Worm (Caenorhabditis elegans) whole organism, young adult: Measurements from ENCODE around the gene Y44A6D.7.
A peak's percentile ranks its signal among the peaks of the same experiment; 100 is the strongest.

ENCODE experiments used
- B0019.2 ChIP-seq: fragments of 200-800 bp; sonication (Bioruptor generic); conservative IDR thresholded peaks from 2 replicates; pipeline ENCODE4 v1.3.6; 2022; ENCODE audit warnings: missing genetic modification reagents, missing genetic modification characterization, missing compliant biosample characterization
- B0336.3 ChIP-seq: fragments of 200-800 bp; sonication (Bioruptor generic); IDR thresholded peaks from 2 replicates; pipeline ENCODE4 v1.3.6; 2022; ENCODE audit warnings: missing genetic modification characterization, missing compliant biosample characterization
- C06A6.2 ChIP-seq: fragments of 200-800 bp; sonication (Bioruptor generic); conservative IDR thresholded peaks from 2 replicates; pipeline ENCODE4 v1.3.6; 2022; ENCODE audit warnings: missing genetic modification characterization, missing compliant biosample characterization
- D2030.7 ChIP-seq: fragments of 200-800 bp; sonication (Bioruptor generic); IDR thresholded peaks from 2 replicates; pipeline ENCODE4 v1.3.6; 2022; ENCODE audit warnings: missing genetic modification reagents, missing genetic modification characterization, missing compliant biosample characterization
- F22D6.2 ChIP-seq: sonication (generic microtip); optimal IDR thresholded peaks from 2 replicates; lab custom pipeline; 2016; ENCODE audit warnings: mild to moderate bottlenecking, missing genetic modification characterization, missing compliant biosample characterization
- F23B12.7 ChIP-seq: sonication (generic microtip); optimal IDR thresholded peaks from 2 replicates; lab custom pipeline; 2017; ENCODE audit warnings: missing genetic modification characterization, mild to moderate bottlenecking, missing compliant biosample characterization, antibody characterized with exemption, moderate library complexity; ENCODE audit not compliant: insufficient read depth
- F49E8.2 ChIP-seq: sonication (generic microtip); optimal IDR thresholded peaks from 3 replicates; lab custom pipeline; 2017; ENCODE audit warnings: missing genetic modification characterization, mild to moderate bottlenecking, missing compliant biosample characterization, antibody characterized with exemption, moderate library complexity; ENCODE audit not compliant: insufficient read depth
- F57C9.4 ChIP-seq: sonication (generic microtip); optimal IDR thresholded peaks from 2 replicates; lab custom pipeline; 2017; ENCODE audit warnings: mild to moderate bottlenecking, missing genetic modification characterization, missing compliant biosample characterization
- K12H6.12 ChIP-seq: fragments of 200-800 bp; sonication (Bioruptor generic); optimal IDR thresholded peaks from 2 replicates; lab custom pipeline; 2018; ENCODE audit warnings: mild to moderate bottlenecking, missing genetic modification characterization, missing compliant biosample characterization
- T07F8.4 ChIP-seq: sonication (generic microtip); optimal IDR thresholded peaks from 2 replicates; lab custom pipeline; 2016; ENCODE audit warnings: mild to moderate bottlenecking, missing genetic modification characterization, moderate library complexity, missing compliant biosample characterization
- T26A5.8 ChIP-seq: sonication (generic microtip); optimal IDR thresholded peaks from 2 replicates; lab custom pipeline; 2016; ENCODE audit warnings: missing genetic modification characterization, missing compliant biosample characterization
- Y53F4B.3 ChIP-seq: fragments of 200-800 bp; sonication (Bioruptor generic); IDR thresholded peaks from 2 replicates; pipeline ENCODE4 v1.3.6; 2022; ENCODE audit warnings: missing genetic modification reagents, missing genetic modification characterization, missing compliant biosample characterization
- Y53G8AR.9 ChIP-seq: fragments of 200-800 bp; sonication (Bioruptor generic); conservative IDR thresholded peaks from 2 replicates; pipeline ENCODE4 v1.3.6; 2022; ENCODE audit warnings: missing genetic modification reagents, missing genetic modification characterization, missing compliant biosample characterization
- Y79H2A.3 ChIP-seq: fragments of 200-800 bp; sonication (Bioruptor generic); conservative IDR thresholded peaks from 2 replicates; pipeline ENCODE4 v1.3.6; 2022; ENCODE audit warnings: missing genetic modification reagents, missing genetic modification characterization, missing compliant biosample characterization
- akir-1 ChIP-seq: fragments of 200-800 bp; sonication (Bioruptor generic); optimal IDR thresholded peaks from 2 replicates; lab custom pipeline; 2018; ENCODE audit warnings: mild to moderate bottlenecking, missing genetic modification characterization, moderate library complexity, missing compliant biosample characterization
- ama-1 ChIP-seq, 3 experiments: fragments of 150-350 bp in 1 of 3; sonication (generic microtip) in 2 of 3; optimal IDR thresholded peaks; 2 replicates each; lab custom pipeline; 2014 to 2018; ENCODE audit warnings: missing biosample characterization in 2 of 3, missing genetic modification characterization in 2 of 3, missing genetic modification reagents in 2 of 3
- atf-7 ChIP-seq: sonication (generic microtip); optimal IDR thresholded peaks from 2 replicates; lab custom pipeline; 2017; ENCODE audit warnings: mild to moderate bottlenecking, missing genetic modification characterization, missing compliant biosample characterization
- attf-5 ChIP-seq: fragments of 200-800 bp; sonication (Bioruptor generic); optimal IDR thresholded peaks from 2 replicates; lab custom pipeline; 2018; ENCODE audit warnings: mild to moderate bottlenecking, missing genetic modification characterization, missing compliant biosample characterization
- bed-1 ChIP-seq: fragments of 200-800 bp; sonication (Bioruptor generic); IDR thresholded peaks from 2 replicates; pipeline ENCODE4 v1.3.6; 2022; ENCODE audit warnings: missing genetic modification reagents, missing genetic modification characterization, missing compliant biosample characterization
- bed-2 ChIP-seq: fragments of 200-800 bp; sonication (Bioruptor generic); IDR thresholded peaks from 2 replicates; pipeline ENCODE4 v1.3.6; 2022; ENCODE audit warnings: missing genetic modification reagents, missing genetic modification characterization, missing compliant biosample characterization
- cebp-1 ChIP-seq, 2 experiments: fragments of 200-800 bp in 1 of 2; sonication (Bioruptor generic) in 1 of 2; sonication (generic microtip) in 1 of 2; IDR thresholded peaks in 1 of 2; optimal IDR thresholded peaks in 1 of 2; 2 replicates each; pipeline versions ENCODE4 v1.3.6 to Lab custom; 2017 to 2022; ENCODE audit warnings: missing compliant biosample characterization in 2 of 2, missing genetic modification characterization in 2 of 2, mild to moderate bottlenecking in 1 of 2, missing genetic modification reagents in 1 of 2, moderate library complexity in 1 of 2
- ceh-58 ChIP-seq: fragments of 200-800 bp; sonication (Bioruptor generic); IDR thresholded peaks from 2 replicates; pipeline ENCODE4 v1.3.6; 2022; ENCODE audit warnings: missing genetic modification characterization, missing compliant biosample characterization
- chd-7 ChIP-seq: sonication (generic microtip); optimal IDR thresholded peaks from 2 replicates; lab custom pipeline; 2016; ENCODE audit warnings: mild to moderate bottlenecking, missing genetic modification characterization, moderate library complexity, missing compliant biosample characterization
- ets-4 ChIP-seq: fragments of 200-800 bp; sonication (Bioruptor generic); optimal IDR thresholded peaks from 2 replicates; lab custom pipeline; 2018; ENCODE audit warnings: mild to moderate bottlenecking, missing genetic modification characterization, missing compliant biosample characterization
- gei-17 ChIP-seq: fragments of 200-800 bp; sonication (Bioruptor generic); optimal IDR thresholded peaks from 2 replicates; lab custom pipeline; 2018; ENCODE audit warnings: mild to moderate bottlenecking, missing genetic modification characterization, missing compliant biosample characterization
- hmg-1.2 ChIP-seq: fragments of 200-800 bp; sonication (Bioruptor generic); IDR thresholded peaks from 2 replicates; pipeline ENCODE4 v1.3.6; 2022; ENCODE audit warnings: missing genetic modification reagents, missing genetic modification characterization, missing compliant biosample characterization
- lag-1 ChIP-seq: fragments of 200-800 bp; sonication (Bioruptor generic); IDR thresholded peaks from 2 replicates; pipeline ENCODE4 v1.3.6; 2022; ENCODE audit warnings: missing genetic modification reagents, missing genetic modification characterization, missing compliant biosample characterization
- let-607 ChIP-seq, 2 experiments: fragments of 200-800 bp in 1 of 2; sonication (Bioruptor generic) in 1 of 2; sonication (generic microtip) in 1 of 2; optimal IDR thresholded peaks; 2 replicates each; lab custom pipeline; 2016 to 2018; ENCODE audit warnings: mild to moderate bottlenecking in 2 of 2, missing compliant biosample characterization in 2 of 2, missing genetic modification characterization in 2 of 2, moderate library complexity in 2 of 2, missing genotype in 1 of 2
- lsl-1 ChIP-seq: fragments of 200-800 bp; sonication (Bioruptor generic); optimal IDR thresholded peaks from 2 replicates; lab custom pipeline; 2018; ENCODE audit warnings: mild to moderate bottlenecking, missing genetic modification characterization, moderate library complexity, missing compliant biosample characterization
- madf-10 ChIP-seq: sonication (generic microtip); optimal IDR thresholded peaks from 2 replicates; lab custom pipeline; 2016; ENCODE audit warnings: mild to moderate bottlenecking, missing genetic modification characterization, missing compliant biosample characterization
- madf-3 ChIP-seq: fragments of 200-800 bp; sonication (Bioruptor generic); IDR thresholded peaks from 2 replicates; pipeline ENCODE4 v1.3.6; 2022; ENCODE audit warnings: missing genetic modification reagents, missing genetic modification characterization, missing compliant biosample characterization
- madf-6 ChIP-seq: fragments of 200-800 bp; sonication (Bioruptor generic); IDR thresholded peaks from 2 replicates; pipeline ENCODE4 v1.3.6; 2022; ENCODE audit warnings: missing genetic modification reagents, missing genetic modification characterization, missing compliant biosample characterization
- madf-8 ChIP-seq: fragments of 200-800 bp; sonication (Bioruptor generic); conservative IDR thresholded peaks from 2 replicates; pipeline ENCODE4 v1.3.6; 2022; ENCODE audit warnings: missing genetic modification reagents, missing genetic modification characterization, missing compliant biosample characterization
- mes-4 ChIP-seq: sonication (generic microtip); optimal IDR thresholded peaks from 2 replicates; lab custom pipeline; 2016; ENCODE audit warnings: missing genotype, missing genetic modification characterization, missing compliant biosample characterization
- nfya-2 ChIP-seq: fragments of 200-800 bp; sonication (Bioruptor generic); IDR thresholded peaks from 2 replicates; pipeline ENCODE4 v1.3.6; 2022; ENCODE audit warnings: missing genetic modification reagents, missing genetic modification characterization, missing compliant biosample characterization
- pbrm-1 ChIP-seq: fragments of 200-800 bp; sonication (Bioruptor generic); IDR thresholded peaks from 2 replicates; pipeline ENCODE4 v1.3.6; 2022; ENCODE audit warnings: missing genetic modification reagents, missing genetic modification characterization, missing compliant biosample characterization
- pha-4 ChIP-seq: fragments of 150-350 bp; sonication (generic microtip); optimal IDR thresholded peaks from 2 replicates; lab custom pipeline; 2014; ENCODE audit warnings: missing biosample characterization, missing genetic modification reagents, missing genetic modification characterization
- repo-1 ChIP-seq: sonication (generic microtip); optimal IDR thresholded peaks from 2 replicates; lab custom pipeline; 2017; ENCODE audit warnings: mild to moderate bottlenecking, missing genetic modification characterization, missing compliant biosample characterization
- sea-2 ChIP-seq: fragments of 200-800 bp; sonication (Bioruptor generic); IDR thresholded peaks from 2 replicates; pipeline ENCODE4 v1.3.6; 2022; ENCODE audit warnings: missing genetic modification characterization, missing compliant biosample characterization
- snpc-3.4 ChIP-seq: sonication (generic microtip); optimal IDR thresholded peaks from 2 replicates; lab custom pipeline; 2017; ENCODE audit warnings: missing genetic modification characterization, mild to moderate bottlenecking, missing compliant biosample characterization, antibody characterized with exemption, moderate library complexity, missing genotype, missing genetic modification reagents
- snpc-4 ChIP-seq, 5 experiments: fragments of 150-350 bp in 1 of 5; sonication (generic microtip) in 4 of 5; optimal IDR thresholded peaks; 2 replicates each; lab custom pipeline; 2014 to 2018; ENCODE audit warnings: missing genetic modification characterization in 5 of 5, missing biosample characterization in 3 of 5, antibody characterized with exemption in 2 of 5, mild to moderate bottlenecking in 2 of 5, missing compliant biosample characterization in 2 of 5, missing genotype in 2 of 5, moderate library complexity in 2 of 5, missing genetic modification reagents in 1 of 5
- somi-1 ChIP-seq: fragments of 200-800 bp; sonication (Bioruptor generic); optimal IDR thresholded peaks from 2 replicates; lab custom pipeline; 2018; ENCODE audit warnings: mild to moderate bottlenecking, missing genetic modification characterization, missing compliant biosample characterization
- xnd-1 ChIP-seq: sonication (generic microtip); optimal IDR thresholded peaks from 2 replicates; lab custom pipeline; 2016; ENCODE audit warnings: missing genotype, missing genetic modification reagents, missing genetic modification characterization, missing compliant biosample characterization
- zfh-2 ChIP-seq: fragments of 200-800 bp; sonication (Bioruptor generic); conservative IDR thresholded peaks from 2 replicates; pipeline ENCODE4 v1.3.6; 2022; ENCODE audit warnings: missing genetic modification reagents, missing genetic modification characterization, missing compliant biosample characterization
- zim-3 ChIP-seq: sonication (generic microtip); optimal IDR thresholded peaks from 2 replicates; lab custom pipeline; 2017; ENCODE audit warnings: mild to moderate bottlenecking, missing genetic modification characterization, moderate library complexity, missing compliant biosample characterization
- ztf-25 ChIP-seq: fragments of 200-800 bp; sonication (Bioruptor generic); IDR thresholded peaks from 2 replicates; pipeline ENCODE4 v1.3.6; 2022; ENCODE audit warnings: missing genetic modification reagents, missing genetic modification characterization, missing compliant biosample characterization

Y44A6D.7 gene

DNA sequence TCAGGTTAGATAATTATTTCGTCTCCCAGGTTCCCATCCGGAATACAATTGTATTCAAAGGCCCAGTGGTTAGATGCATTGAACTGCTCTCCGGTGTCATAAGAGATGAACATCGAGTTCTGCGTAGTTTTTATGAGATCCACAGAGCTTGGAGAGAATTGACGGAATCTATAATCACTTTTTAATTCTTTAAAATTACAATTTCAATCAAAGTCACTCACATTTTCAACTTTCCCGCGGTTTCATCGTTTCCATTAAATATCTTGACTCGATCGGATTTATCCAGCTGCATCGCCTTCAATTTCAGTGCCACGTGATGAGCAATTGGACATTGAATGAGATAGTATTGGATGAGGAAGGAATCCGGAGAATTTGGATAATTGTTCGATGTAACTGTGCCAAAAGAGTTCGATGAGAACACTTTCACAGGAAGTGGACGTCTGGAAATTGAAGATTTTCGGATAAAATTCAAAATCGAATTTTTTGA is 33.3 kb downstream of the Y44A6D.7 start (continued):
- peak; percentile 65; the same call in 1 of the 2 replicates for TF ChIP-seq madf-3 (GFP tag; lab: Robert Waterston, UW)
- peak; percentile 8 for TF ChIP-seq xnd-1 (tag; lab: Kevin White, UChicago)
- TF ChIP-seq pha-4, result no peak
- TF ChIP-seq D2030.7 (GFP tag; lab: Robert Waterston, UW), result peak; percentile 55; the same call in 1 of the 2 replicates
- no peak for TF ChIP-seq Y53F4B.3 (GFP tag; lab: Robert Waterston, UW)
- TF ChIP-seq C06A6.2, result no peak
- 0 out of 2 replicates have a peak, but pooled peaks have one; percentile 39 for TF ChIP-seq Y79H2A.3 (GFP tag; lab: Robert Waterston, UW)
- no peak for TF ChIP-seq ztf-25
- peak; percentile 56 for TF ChIP-seq F23B12.7 (tag; lab: Kevin White, UChicago)
- TF ChIP-seq ets-4, result peak; percentile 32
- TF ChIP-seq gei-17, result peak; percentile 40
- peak; percentile 84 for TF ChIP-seq Y53G8AR.9
- TF ChIP-seq akir-1 (GFP tag; lab: Kevin White, UChicago), result no peak
- peak; percentile 67 for TF ChIP-seq snpc-3.4
- no peak for TF ChIP-seq B0019.2 (GFP tag; lab: Robert Waterston, UW)
- peak; percentile 68 for TF ChIP-seq repo-1 (tag; lab: Kevin White, UChicago)
- peak; percentile 52; the same call in 1 of the 2 replicates for TF ChIP-seq madf-6
- TF ChIP-seq K12H6.12, result no peak
- no peak for TF ChIP-seq somi-1
- peak; percentile 78 for TF ChIP-seq zim-3 (tag; lab: Kevin White, UChicago)
- no peak for TF ChIP-seq bed-2 (GFP tag; lab: Robert Waterston, UW)
- TF ChIP-seq madf-10 (tag; lab: Kevin White, UChicago), result peak; percentile 20
- TF ChIP-seq ceh-58, result no peak
- no peak for TF ChIP-seq let-607 (tag; optimal IDR thresholded peaks at IDR 0.05; lab: Kevin White, UChicago)
- TF ChIP-seq attf-5 (GFP tag; lab: Kevin White, UChicago), result no peak
- no peak for TF ChIP-seq nfya-2 (GFP tag; lab: Robert Waterston, UW)
- peak; percentile 82 for TF ChIP-seq B0336.3 (GFP tag; lab: Robert Waterston, UW)
- no peak for TF ChIP-seq mes-4 (tag; lab: Kevin White, UChicago)
- no peak for TF ChIP-seq madf-8 (GFP tag; lab: Robert Waterston, UW)
- TF ChIP-seq F49E8.2 (tag; lab: Kevin White, UChicago), result peak; percentile 77
- peak; percentile 75 for TF ChIP-seq ama-1 (optimal IDR thresholded peaks at IDR 0.05; lab: Kevin White, UChicago)
- no peak for TF ChIP-seq ama-1 (GFP tag; optimal IDR thresholded peaks at IDR 0.05; lab: Kevin White, UChicago)
- TF ChIP-seq T26A5.8 (tag; lab: Kevin White, UChicago), result peak; percentile 9
- TF ChIP-seq lsl-1 (GFP tag; lab: Kevin White, UChicago), result peak; percentile 22
- TF ChIP-seq atf-7, result peak; percentile 50
- peak; percentile 30; the same call in 1 of the 2 replicates for TF ChIP-seq hmg-1.2 (GFP tag; lab: Robert Waterston, UW)
- no peak for TF ChIP-seq F22D6.2
- no peak for TF ChIP-seq cebp-1 (GFP tag; IDR thresholded peaks at IDR 0.05; lab: Robert Waterston, UW)
- peak; percentile 36 for TF ChIP-seq cebp-1 (tag; optimal IDR thresholded peaks at IDR 0.05; lab: Kevin White, UChicago)
- TF ChIP-seq lag-1 (GFP tag; lab: Robert Waterston, UW), result no peak
- TF ChIP-seq bed-1 (GFP tag; lab: Robert Waterston, UW), result no peak
- no peak for TF ChIP-seq sea-2
- TF ChIP-seq snpc-4 (GFP tag; optimal IDR thresholded peaks at IDR 0.05; lab: Kevin White, UChicago), result no peak
- TF ChIP-seq snpc-4 (tag; optimal IDR thresholded peaks at IDR 0.05; lab: Kevin White, UChicago), result peak in 2 of 4 experiments; percentile 53 to 66
- TF ChIP-seq chd-7 (tag; lab: Kevin White, UChicago), result peak; percentile 76
- TF ChIP-seq F57C9.4 (tag; lab: Kevin White, UChicago), result peak; percentile 50
- peak; percentile 51 for TF ChIP-seq T07F8.4 (tag; lab: Kevin White, UChicago)
- TF ChIP-seq zfh-2, result no peak
- TF ChIP-seq pbrm-1 (GFP tag; lab: Robert Waterston, UW), result peak; percentile 50; the same call in 1 of the 2 replicates
